Worm (Caenorhabditis elegans): ENCODE measurements around the gene Y43F8B.11.

The Y43F8B.11 gene

ce11 chrV:19470385-19470784, at the start of gene Y43F8B.11:
Y43F8B.11 (plus strand) TSS chrV:19470685.
- TF ChIP-seq gmeb-2 (tag; optimal IDR thresholded peaks at IDR 0.05), result no peak
- no peak for TF ChIP-seq unc-3 (GFP tag; conservative IDR thresholded peaks at IDR 0.05)
- no peak for TF ChIP-seq unc-3 (tag; optimal IDR thresholded peaks at IDR 0.05)
- no peak for TF ChIP-seq T23F11.4 (GFP tag; optimal IDR thresholded peaks at IDR 0.05)
- TF ChIP-seq ttx-3 (tag; optimal IDR thresholded peaks at IDR 0.05), result no peak
- no peak for TF ChIP-seq unc-42 (tag; optimal IDR thresholded peaks at IDR 0.05)
- TF ChIP-seq pat-9 (tag; optimal IDR thresholded peaks at IDR 0.05), result no peak
- no peak for TF ChIP-seq ceh-24 (tag; optimal IDR thresholded peaks at IDR 0.05)
- TF ChIP-seq hlh-30 (tag; optimal IDR thresholded peaks at IDR 0.05; ENCODE audit: insufficient read depth), result no peak
- TF ChIP-seq ceh-6 (GFP tag; optimal IDR thresholded peaks at IDR 0.05), result no peak
- TF ChIP-seq lim-6 (tag; optimal IDR thresholded peaks at IDR 0.05), result no peak
- no peak for TF ChIP-seq pax-1 (tag; optimal IDR thresholded peaks at IDR 0.05)
- no peak for TF ChIP-seq dve-1 (tag; optimal IDR thresholded peaks at IDR 0.05)
- TF ChIP-seq odd-2 (tag; optimal IDR thresholded peaks at IDR 0.05), result no peak
- TF ChIP-seq mec-3 (tag; optimal IDR thresholded peaks at IDR 0.05; ENCODE audit: borderline replicate concordance), result no peak
- no peak for TF ChIP-seq C38D4.7 (GFP tag; optimal IDR thresholded peaks at IDR 0.05)
- no peak for TF ChIP-seq ceh-22 (tag; optimal IDR thresholded peaks at IDR 0.05)
- no peak for TF ChIP-seq fkh-6 (tag; optimal IDR thresholded peaks at IDR 0.05)
- no peak for TF ChIP-seq ceh-14 (tag; optimal IDR thresholded peaks at IDR 0.05)
- no peak for TF ChIP-seq ref-2 (tag; optimal IDR thresholded peaks at IDR 0.05)
- no peak for TF ChIP-seq ceh-19 (GFP tag; optimal IDR thresholded peaks at IDR 0.05)

- TF ChIP-seq rnt-1 (tag; optimal IDR thresholded peaks at IDR 0.05), result no peak
Measured at ce11 chrV:19421131-19421530, 49.4 kb upstream of the Y43F8B.11 start, which contains the start of gene C25F9.2. C25F9.2 (plus strand) TSS chrV:19421471.

- TF ChIP-seq dmd-4 (tag; optimal IDR thresholded peaks at IDR 0.05; ENCODE audit: borderline replicate concordance) (no peak), ceh-14 (tag; optimal IDR thresholded peaks at IDR 0.05) (no peak), unc-86 (tag; optimal IDR thresholded peaks at IDR 0.05) (no peak), syd-9 (tag; optimal IDR thresholded peaks at IDR 0.05) (no peak), ceh-24 (tag; optimal IDR thresholded peaks at IDR 0.05) (no peak), hlh-13 (GFP tag; optimal IDR thresholded peaks at IDR 0.05) (no peak), hlh-6 (tag; optimal IDR thresholded peaks at IDR 0.05) (no peak), zip-5 (tag; optimal IDR thresholded peaks at IDR 0.05) (no peak)
Measured at ce11 chrV:19428097-19428496, 42.4 kb upstream of the Y43F8B.11 start.

- no peak for TF ChIP-seq dmd-4 (tag; optimal IDR thresholded peaks at IDR 0.05; ENCODE audit: borderline replicate concordance)
- no peak for TF ChIP-seq fax-1 (tag; optimal IDR thresholded peaks at IDR 0.05)
- TF ChIP-seq pag-3 (tag; optimal IDR thresholded peaks at IDR 0.05; ENCODE audit: borderline replicate concordance), result no peak
- TF ChIP-seq che-1 (tag; optimal IDR thresholded peaks at IDR 0.05), result no peak
- no peak for TF ChIP-seq syd-9 (tag; optimal IDR thresholded peaks at IDR 0.05)
- no peak for TF ChIP-seq tbx-2 (tag; optimal IDR thresholded peaks at IDR 0.05)
Measured at ce11 chrV:19428936-19429335, 41.5 kb upstream of the Y43F8B.11 start.

ce11 chrV:19429605-19430004, 40.9 kb upstream of the Y43F8B.11 start:
- no peak for TF ChIP-seq sox-2 (GFP tag; IDR thresholded peaks at IDR 0.05)
- TF ChIP-seq elt-2 (tag; optimal IDR thresholded peaks at IDR 0.05), result no peak
- peak; percentile 80 for TF ChIP-seq rnt-1 (tag; optimal IDR thresholded peaks at IDR 0.05)

All from whole organism, late embryonic.